Worm (Caenorhabditis elegans) whole organism, L1 larva: ENCODE measurements around the gene gfrp-1.

Experiments
- aha-1 ChIP-seq: fragments of 150-350 bp; optimal IDR thresholded peaks from 2 replicates; lab custom pipeline; 2014; ENCODE audit warnings: missing biosample characterization, missing genetic modification characterization
- ets-5 ChIP-seq: fragments of 200-800 bp; sonication (Bioruptor generic); IDR thresholded peaks from 2 replicates; pipeline ENCODE4 v1.3.6; 2022; ENCODE audit warnings: missing genetic modification characterization, missing compliant biosample characterization
- irx-1 ChIP-seq: sonication (generic microtip); optimal IDR thresholded peaks from 2 replicates; lab custom pipeline; 2016; ENCODE audit warnings: missing genetic modification characterization, missing compliant biosample characterization
- lir-3 ChIP-seq: sonication (generic microtip); optimal IDR thresholded peaks from 2 replicates; lab custom pipeline; 2016; ENCODE audit warnings: mild to moderate bottlenecking, missing genetic modification characterization, moderate library complexity, missing compliant biosample characterization; ENCODE audit not compliant: poor library complexity
- nhr-237 ChIP-seq: fragments of 150-350 bp; optimal IDR thresholded peaks from 2 replicates; lab custom pipeline; 2014; ENCODE audit warnings: missing biosample characterization, missing genetic modification characterization
- nhr-76 ChIP-seq: sonication (generic microtip); optimal IDR thresholded peaks from 2 replicates; lab custom pipeline; 2017; ENCODE audit warnings: missing biosample characterization, missing genetic modification characterization
- swsn-7 ChIP-seq: sonication (generic microtip); optimal IDR thresholded peaks from 2 replicates; lab custom pipeline; 2016; ENCODE audit warnings: missing genetic modification characterization, missing compliant biosample characterization
- tbx-2 ChIP-seq: sonication (generic microtip); optimal IDR thresholded peaks from 2 replicates; lab custom pipeline; 2016; ENCODE audit warnings: missing genetic modification characterization, missing compliant biosample characterization

- no peak for TF ChIP-seq nhr-76 (tag; lab: Kevin White, UChicago)
- TF ChIP-seq aha-1 (tag; lab: Kevin White, UChicago) = no peak
- TF ChIP-seq tbx-2 (tag; lab: Kevin White, UChicago) = no peak
- no peak for TF ChIP-seq swsn-7 (tag; lab: Kevin White, UChicago)
- no peak for TF ChIP-seq lir-3 (tag; lab: Kevin White, UChicago)
- TF ChIP-seq irx-1 (tag; lab: Kevin White, UChicago) = no peak
- no peak for TF ChIP-seq ets-5 (GFP tag; lab: Robert Waterston, UW)
- TF ChIP-seq nhr-237 = no peak
Measured at ce11 chrIV:204998-205397, 1.6 kb downstream of the gfrp-1 start, which contains the start of gene coa-1.
